Worm (Caenorhabditis elegans): ENCODE results near the gene H20E11.2.
"Not testable (repeated sequence)": the region's sequence is repeated elsewhere in the genome, so short reads cannot be mapped to it uniquely, and the experiment has no call there.

H20E11.2 gene

ce11 chrIV:6827477-6827876, at the start of gene H20E11.2:
H20E11.2 (plus strand) TSS chrIV:6827777.
- not testable (repeated sequence) for TF ChIP-seq W03F9.2, him-1, dao-5 (tag; optimal IDR thresholded peaks at IDR 0.05)

- no peak for TF ChIP-seq him-1 (tag; optimal IDR thresholded peaks at IDR 0.05)
Observed at ce11 chrIV:6785151-6785550, 42.4 kb upstream of the H20E11.2 start, which contains the start of gene dyci-1. dyci-1 (minus strand) TSS chrIV:6785272.

- TF ChIP-seq him-1 (tag; optimal IDR thresholded peaks at IDR 0.05) = peak; percentile 28
- TF ChIP-seq W03F9.2 (tag; optimal IDR thresholded peaks at IDR 0.05) = peak; percentile 55
- TF ChIP-seq dao-5 (tag; optimal IDR thresholded peaks at IDR 0.05) = no peak
Observed at ce11 chrIV:6785873-6786272, 41.7 kb upstream of the H20E11.2 start.

ce11 chrIV:6789950-6790349, 37.6 kb upstream of the H20E11.2 start:
- TF ChIP-seq dao-5 (tag; optimal IDR thresholded peaks at IDR 0.05) (no peak), him-1 (tag; optimal IDR thresholded peaks at IDR 0.05) (no peak), W03F9.2 (tag; optimal IDR thresholded peaks at IDR 0.05) (no peak)

ce11 chrIV:6790438-6791124, 37.0 kb upstream of the H20E11.2 start, which contains the start of the genes C17H12.2 and vha-8:
C17H12.2 (minus strand) TSS chrIV:6790488.
vha-8 (plus strand) TSS chrIV:6791074.
- TF ChIP-seq W03F9.2 (tag; optimal IDR thresholded peaks at IDR 0.05) (peak; percentile 92), him-1 (tag; optimal IDR thresholded peaks at IDR 0.05) (peak; percentile 86), dao-5 (tag; optimal IDR thresholded peaks at IDR 0.05) (no peak)

ce11 chrIV:6792380-6793309, 34.9 kb upstream of the H20E11.2 start:
- no peak for TF ChIP-seq him-1 (tag; optimal IDR thresholded peaks at IDR 0.05)
- no peak for TF ChIP-seq W03F9.2 (tag; optimal IDR thresholded peaks at IDR 0.05)
- no peak for TF ChIP-seq dao-5 (tag; optimal IDR thresholded peaks at IDR 0.05)

- no peak for TF ChIP-seq him-1 (tag; optimal IDR thresholded peaks at IDR 0.05)
- no peak for TF ChIP-seq dao-5 (tag; optimal IDR thresholded peaks at IDR 0.05)
- no peak for TF ChIP-seq W03F9.2 (tag; optimal IDR thresholded peaks at IDR 0.05)
Observed at ce11 chrIV:6793310-6793966, 34.1 kb upstream of the H20E11.2 start.

ce11 chrIV:6795529-6795928, 32.0 kb upstream of the H20E11.2 start, which contains the start of the genes C17H12.3 and C17H12.12:
C17H12.3 (minus strand) TSS chrIV:6795629.
C17H12.12 (plus strand) TSS chrIV:6795924.
- TF ChIP-seq W03F9.2 (tag; optimal IDR thresholded peaks at IDR 0.05) = no peak

ce11 chrIV:6802132-6802531, 25.4 kb upstream of the H20E11.2 start, which contains the start of the genes cest-4 and C17H12.11:
cest-4 (minus strand) TSS chrIV:6802337.
C17H12.11 (plus strand) TSS chrIV:6802387.
- TF ChIP-seq dao-5 (tag; optimal IDR thresholded peaks at IDR 0.05) (no peak), W03F9.2 (tag; optimal IDR thresholded peaks at IDR 0.05) (no peak), him-1 (tag; optimal IDR thresholded peaks at IDR 0.05) (no peak)

ce11 chrIV:6803294-6803693, 24.3 kb upstream of the H20E11.2 start:
- TF ChIP-seq dao-5 (tag; optimal IDR thresholded peaks at IDR 0.05) (no peak), him-1 (tag; optimal IDR thresholded peaks at IDR 0.05) (no peak), W03F9.2 (tag; optimal IDR thresholded peaks at IDR 0.05) (no peak)

ce11 chrIV:6803805-6804344, 23.7 kb upstream of the H20E11.2 start:
- TF ChIP-seq W03F9.2 (tag; optimal IDR thresholded peaks at IDR 0.05) (no peak), him-1 (tag; optimal IDR thresholded peaks at IDR 0.05) (no peak), dao-5 (tag; optimal IDR thresholded peaks at IDR 0.05) (no peak)

- TF ChIP-seq him-1 (tag; optimal IDR thresholded peaks at IDR 0.05) (no peak), W03F9.2 (tag; optimal IDR thresholded peaks at IDR 0.05) (no peak), dao-5 (tag; optimal IDR thresholded peaks at IDR 0.05) (no peak)
Observed at ce11 chrIV:6804815-6805214, 22.8 kb upstream of the H20E11.2 start, which contains the start of gene C17H12.37. C17H12.37 (plus strand) TSS chrIV:6805115.

ce11 chrIV:6806475-6807063, 21.0 kb upstream of the H20E11.2 start, which contains the start of gene C17H12.10:
C17H12.10 (plus strand) TSS chrIV:6806799.
- TF ChIP-seq dao-5 (tag; optimal IDR thresholded peaks at IDR 0.05) = no peak
- peak; percentile 43 for TF ChIP-seq him-1 (tag; optimal IDR thresholded peaks at IDR 0.05)

All from whole organism, L4/young adult.